Worm (Caenorhabditis elegans) whole organism, late embryonic: Measurements from ENCODE around the gene C30G12.1.

Experiments
- C38D4.7 ChIP-seq: fragments of 200-800 bp; sonication (Bioruptor generic); optimal IDR thresholded peaks from 2 replicates; lab custom pipeline; 2018; ENCODE audit warnings: mild to moderate bottlenecking, missing genetic modification characterization, moderate library complexity, missing compliant biosample characterization
- F13H6.1 ChIP-seq: sonication (generic microtip); optimal IDR thresholded peaks from 2 replicates; lab custom pipeline; 2016; ENCODE audit warnings: missing genetic modification characterization, missing compliant biosample characterization
- Y22D7AL.16 ChIP-seq: sonication (generic microtip); optimal IDR thresholded peaks from 2 replicates; lab custom pipeline; 2016; ENCODE audit warnings: missing genetic modification characterization, missing compliant biosample characterization
- ceh-18 ChIP-seq: sonication (generic microtip); optimal IDR thresholded peaks from 2 replicates; lab custom pipeline; 2016; ENCODE audit warnings: missing genetic modification characterization, missing compliant biosample characterization
- ceh-6 ChIP-seq: fragments of 200-800 bp; sonication (Bioruptor generic); optimal IDR thresholded peaks from 2 replicates; lab custom pipeline; 2018; ENCODE audit warnings: mild to moderate bottlenecking, missing genetic modification characterization, missing compliant biosample characterization
- hlh-30 ChIP-seq: sonication (generic microtip); optimal IDR thresholded peaks from 2 replicates; lab custom pipeline; 2017; ENCODE audit warnings: antibody characterized with exemption, missing genetic modification characterization, missing compliant biosample characterization; ENCODE audit not compliant: insufficient read depth
- nfya-1 ChIP-seq: sonication (generic microtip); optimal IDR thresholded peaks from 2 replicates; lab custom pipeline; 2017; ENCODE audit warnings: missing genetic modification characterization, mild to moderate bottlenecking, missing compliant biosample characterization, antibody characterized with exemption, moderate library complexity
- nhr-11 ChIP-seq: fragments of 150-350 bp; optimal IDR thresholded peaks from 2 replicates; lab custom pipeline; 2014; ENCODE audit warnings: missing biosample characterization, missing genetic modification characterization
- pat-9 ChIP-seq: fragments of 200-800 bp; sonication (Bioruptor generic); optimal IDR thresholded peaks from 2 replicates; lab custom pipeline; 2018; ENCODE audit warnings: mild to moderate bottlenecking, missing genetic modification characterization, moderate library complexity, missing compliant biosample characterization
- pros-1 ChIP-seq: fragments of 150-350 bp; optimal IDR thresholded peaks from 2 replicates; lab custom pipeline; 2014; ENCODE audit warnings: missing biosample characterization, missing genetic modification reagents, missing genetic modification characterization

ce11 chrII:7287709-7288108 lies 11.4 kb upstream of the C30G12.1 start:
- TF ChIP-seq hlh-30 (tag; lab: Kevin White, UChicago) (no peak), C38D4.7 (no peak), pat-9 (tag; lab: Kevin White, UChicago) (no peak), nfya-1 (tag; lab: Kevin White, UChicago) (no peak), pros-1 (tag; lab: Kevin White, UChicago) (no peak), ceh-6 (GFP tag; lab: Kevin White, UChicago) (no peak), nhr-11 (tag; lab: Kevin White, UChicago) (no peak), Y22D7AL.16 (tag; lab: Kevin White, UChicago) (no peak), ceh-18 (tag; lab: Kevin White, UChicago) (no peak), F13H6.1 (tag; lab: Kevin White, UChicago) (no peak)
